Worm (Caenorhabditis elegans): ENCODE data around the gene tac-1.

The tac-1 gene

DNA sequence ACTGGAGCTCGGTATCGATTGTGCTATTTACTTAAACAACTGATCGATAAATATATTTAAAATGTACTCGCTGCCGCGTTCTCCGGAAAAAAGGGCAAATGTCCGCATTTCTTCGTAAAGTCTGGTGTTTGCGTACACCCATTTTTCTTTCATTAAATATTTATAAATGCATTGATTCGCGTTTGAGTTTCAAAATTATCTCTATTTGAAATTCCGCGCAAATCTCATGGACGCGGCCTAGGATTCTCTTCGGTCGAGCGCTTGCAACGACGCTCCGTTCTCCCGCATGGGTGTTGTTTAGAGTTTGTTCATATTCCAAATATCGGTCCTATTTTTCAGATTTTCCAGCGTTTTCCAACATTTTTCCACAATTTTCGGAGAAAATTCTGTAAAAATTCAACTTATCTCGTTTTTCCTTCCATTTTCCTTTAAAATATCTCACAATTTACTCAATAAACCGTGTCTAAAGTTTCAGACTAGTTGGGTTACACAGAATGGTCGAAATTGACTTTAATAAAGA lies 41.3 kb upstream of the tac-1 start, which contains the start of gene eif-3.B (continued):
- TF ChIP-seq ceh-43 (GFP tag; optimal IDR thresholded peaks at IDR 0.05) (no peak), hlh-1 (tag; optimal IDR thresholded peaks at IDR 0.05) (peak; percentile 8), mls-2 (tag; optimal IDR thresholded peaks at IDR 0.05) (peak; percentile 18), unc-120 (tag; optimal IDR thresholded peaks at IDR 0.05; ENCODE audit: poor library complexity, severe bottlenecking) (peak; percentile 40), zip-8 (tag; optimal IDR thresholded peaks at IDR 0.05) (no peak)

DNA sequence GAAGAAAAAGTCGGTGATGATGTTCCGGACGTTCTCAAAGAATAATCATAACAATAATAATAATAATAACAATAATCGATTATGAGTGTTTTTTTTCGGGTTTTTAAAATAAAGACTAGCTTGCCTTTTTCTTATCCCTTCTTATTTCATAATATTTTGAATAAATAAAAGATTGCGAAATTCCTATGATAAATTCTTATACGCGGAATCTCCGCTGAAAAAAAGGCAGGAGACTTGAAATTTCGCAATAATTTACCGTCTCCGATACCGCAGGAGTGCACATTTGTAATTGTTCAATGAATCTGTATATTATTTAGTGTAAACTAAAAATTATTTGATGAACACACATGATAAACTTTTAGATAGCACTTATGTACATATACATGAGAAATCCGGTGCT lies 38.8 kb upstream of the tac-1 start:
- TF ChIP-seq ces-1 (GFP tag; optimal IDR thresholded peaks at IDR 0.05) (no peak), mab-5 (tag; optimal IDR thresholded peaks at IDR 0.05) (no peak), nhr-12 (tag; optimal IDR thresholded peaks at IDR 0.05) (no peak), nhr-76 (tag; optimal IDR thresholded peaks at IDR 0.05) (no peak), sem-2 (GFP tag; optimal IDR thresholded peaks at IDR 0.05) (no peak), zip-8 (tag; optimal IDR thresholded peaks at IDR 0.05) (no peak), unc-120 (tag; optimal IDR thresholded peaks at IDR 0.05; ENCODE audit: poor library complexity, severe bottlenecking) (no peak), unc-62 (GFP tag; optimal IDR thresholded peaks at IDR 0.05) (no peak), ham-2 (GFP tag; optimal IDR thresholded peaks at IDR 0.05) (no peak), snpc-4 (tag; optimal IDR thresholded peaks at IDR 0.05) (no peak), elt-1 (tag; optimal IDR thresholded peaks at IDR 0.05; ENCODE audit: borderline replicate concordance, insufficient read depth) (no peak), ztf-11 (tag; optimal IDR thresholded peaks at IDR 0.05) (no peak), nhr-28 (tag; optimal IDR thresholded peaks at IDR 0.05) (no peak), nhr-2 (tag; optimal IDR thresholded peaks at IDR 0.05) (no peak)

DNA sequence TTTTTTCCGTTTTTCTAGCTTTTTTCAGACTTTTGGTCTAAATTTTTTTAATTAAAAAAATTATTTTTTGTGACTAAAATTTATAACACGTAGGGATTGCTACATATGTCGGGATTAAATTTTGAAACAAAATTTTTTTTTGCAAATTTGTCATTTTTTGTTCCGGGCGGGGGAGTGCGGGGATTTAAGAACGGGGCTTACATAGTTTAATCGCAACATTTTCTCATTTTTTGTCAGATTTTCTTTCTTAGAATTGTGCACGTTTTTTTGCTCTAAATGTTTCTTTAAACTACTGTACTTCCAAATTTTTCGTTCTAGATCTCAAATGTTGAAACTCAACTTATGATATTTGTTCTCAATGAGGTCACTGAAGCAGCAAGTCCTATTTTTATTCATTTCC lies 37.1 kb upstream of the tac-1 start, which contains the start of gene Y54E2A.10:
Gene Y54E2A.10, plus strand, starts transcription at position 301 of the 400 bp plus-strand sequence.
- no peak for TF ChIP-seq tbx-8 (GFP tag; optimal IDR thresholded peaks at IDR 0.05)
- no peak for TF ChIP-seq ceh-39 (tag; optimal IDR thresholded peaks at IDR 0.05)
- no peak for TF ChIP-seq flh-1 (GFP tag; optimal IDR thresholded peaks at IDR 0.05)
- TF ChIP-seq nhr-2 (tag; optimal IDR thresholded peaks at IDR 0.05): no peak
- no peak for TF ChIP-seq cnd-1 (tag; optimal IDR thresholded peaks at IDR 0.05)
- TF ChIP-seq snpc-4 (tag; optimal IDR thresholded peaks at IDR 0.05): no peak
- TF ChIP-seq M03D4.4 (tag; optimal IDR thresholded peaks at IDR 0.05): no peak
- TF ChIP-seq lin-32 (GFP tag; optimal IDR thresholded peaks at IDR 0.05): no peak
- TF ChIP-seq mab-5 (tag; optimal IDR thresholded peaks at IDR 0.05): no peak
- TF ChIP-seq elt-1 (tag; optimal IDR thresholded peaks at IDR 0.05; ENCODE audit: borderline replicate concordance, insufficient read depth): no peak
- no peak for TF ChIP-seq mls-2 (tag; optimal IDR thresholded peaks at IDR 0.05)
- no peak for TF ChIP-seq zip-8 (tag; optimal IDR thresholded peaks at IDR 0.05)
- TF ChIP-seq sem-2 (GFP tag; optimal IDR thresholded peaks at IDR 0.05): no peak
- TF ChIP-seq pha-4 (tag; optimal IDR thresholded peaks at IDR 0.05): no peak
- no peak for TF ChIP-seq bed-3 (GFP tag; optimal IDR thresholded peaks at IDR 0.05)
- TF ChIP-seq nhr-12 (tag; optimal IDR thresholded peaks at IDR 0.05): no peak
- TF ChIP-seq unc-62 (GFP tag; optimal IDR thresholded peaks at IDR 0.05): no peak
- TF ChIP-seq unc-120 (tag; optimal IDR thresholded peaks at IDR 0.05; ENCODE audit: poor library complexity, severe bottlenecking): no peak
- no peak for TF ChIP-seq blmp-1 (tag; optimal IDR thresholded peaks at IDR 0.05)

DNA sequence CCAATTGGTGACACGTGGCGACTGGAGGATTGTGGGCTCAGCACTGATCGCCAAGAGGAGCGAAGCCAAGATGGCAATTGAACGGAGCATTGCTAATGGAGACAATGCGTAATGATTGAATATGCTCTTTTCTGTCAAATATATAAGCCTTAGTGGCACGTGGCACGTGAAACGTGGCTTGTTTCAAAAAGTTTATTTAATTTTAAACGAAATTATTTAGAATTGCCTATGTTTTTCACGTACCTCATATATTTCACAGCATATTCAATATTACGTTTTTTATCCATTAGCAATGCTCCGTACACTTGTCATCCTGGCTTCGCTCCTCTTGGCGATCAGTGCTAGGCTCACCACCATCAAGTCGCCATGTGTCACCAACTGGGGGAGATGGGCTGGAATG lies 32.2 kb upstream of the tac-1 start, which contains the start of gene Y54E2A.9:
Gene Y54E2A.9, minus strand, starts transcription at position 101 of the 400 bp plus-strand sequence.
- TF ChIP-seq ces-1 (GFP tag; optimal IDR thresholded peaks at IDR 0.05): no peak
- TF ChIP-seq elt-1 (tag; optimal IDR thresholded peaks at IDR 0.05; ENCODE audit: borderline replicate concordance, insufficient read depth): no peak
- no peak for TF ChIP-seq drap-1 (GFP tag; optimal IDR thresholded peaks at IDR 0.05)

DNA sequence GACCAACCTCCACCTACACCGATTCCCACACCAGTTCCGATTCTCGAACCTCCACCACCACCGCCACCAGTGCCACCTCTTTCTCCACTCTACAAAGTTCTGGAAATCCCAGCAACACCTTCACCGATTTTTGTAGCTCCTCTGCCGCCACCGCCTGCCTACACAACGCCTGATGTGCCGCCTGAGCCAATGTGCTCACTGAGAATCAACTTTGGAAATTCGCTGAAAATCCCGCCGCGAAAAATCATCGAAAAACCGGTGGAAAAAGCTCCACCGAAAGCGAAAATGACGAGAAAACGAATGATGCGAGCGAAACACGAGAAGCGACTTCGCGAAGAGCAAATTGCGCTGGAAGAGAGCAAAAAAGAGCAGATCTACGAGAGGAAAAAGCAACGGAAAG lies 26.2 kb upstream of the tac-1 start:
- TF ChIP-seq bed-3 (GFP tag; optimal IDR thresholded peaks at IDR 0.05) (no peak), mep-1 (tag; optimal IDR thresholded peaks at IDR 0.05) (no peak), pha-4 (tag; optimal IDR thresholded peaks at IDR 0.05) (no peak), nhr-12 (tag; optimal IDR thresholded peaks at IDR 0.05) (no peak), nhr-237 (tag; optimal IDR thresholded peaks at IDR 0.05) (no peak), ces-1 (GFP tag; optimal IDR thresholded peaks at IDR 0.05) (no peak), flh-1 (GFP tag; optimal IDR thresholded peaks at IDR 0.05) (no peak), lin-32 (GFP tag; optimal IDR thresholded peaks at IDR 0.05) (no peak), sptf-1 (tag; optimal IDR thresholded peaks at IDR 0.05) (no peak), lin-13 (tag; optimal IDR thresholded peaks at IDR 0.05) (no peak), drap-1 (GFP tag; optimal IDR thresholded peaks at IDR 0.05) (no peak)

Measured in whole organism, mixed stage, embryonic.